Worm (Caenorhabditis elegans): ENCODE data around the gene crp-1.
A peak's percentile ranks its signal among the peaks of the same experiment; 100 is the strongest.

The crp-1 gene

ce11 chrV:10505553-10505952 is 27.2 kb downstream of the crp-1 start, which contains the start of gene C35A5.5:
Gene C35A5.5, plus strand, starts transcription at chrV:10505853.
- TF ChIP-seq sea-1 (GFP tag; conservative IDR thresholded peaks at IDR 0.05) (no peak), ceh-13 (GFP tag; optimal IDR thresholded peaks at IDR 0.05) (no peak), tbx-37 (GFP tag; conservative IDR thresholded peaks at IDR 0.05) (no peak), scrt-1 (GFP tag; IDR thresholded peaks at IDR 0.05) (no peak), tra-4 (tag; optimal IDR thresholded peaks at IDR 0.05) (no peak), F13C5.2 (tag; optimal IDR thresholded peaks at IDR 0.05) (no peak), B0310.2 (tag; optimal IDR thresholded peaks at IDR 0.05) (no peak), hmbx-1 (tag; optimal IDR thresholded peaks at IDR 0.05) (no peak)

DNA sequence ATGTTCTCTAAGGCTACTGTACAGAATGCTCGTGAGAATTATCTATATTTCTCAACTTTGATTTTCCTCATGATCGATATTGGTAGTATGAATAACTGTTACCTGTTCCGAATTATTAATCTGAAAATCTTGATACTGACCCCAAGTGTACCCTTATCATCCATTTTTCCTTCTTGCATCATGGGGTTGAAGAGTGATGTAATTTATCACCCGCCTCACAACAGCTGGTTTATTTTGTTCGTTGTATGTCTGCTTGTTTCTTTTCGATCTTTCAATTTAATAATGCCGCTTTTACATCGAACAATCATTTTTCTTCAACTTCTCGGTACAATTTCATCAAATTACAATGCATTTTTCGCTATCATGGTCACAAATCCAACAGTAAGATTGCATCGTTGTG is 30.5 kb downstream of the crp-1 start, which contains the start of gene C35A5.6:
Gene C35A5.6 (plus strand): TSS at position 283 of the 400 bp plus-strand sequence.
- TF ChIP-seq aly-1 (tag; optimal IDR thresholded peaks at IDR 0.05) (no peak), pes-1 (GFP tag; IDR thresholded peaks at IDR 0.05) (no peak), scrt-1 (GFP tag; IDR thresholded peaks at IDR 0.05) (no peak), sea-1 (GFP tag; conservative IDR thresholded peaks at IDR 0.05) (no peak), tbx-11 (GFP tag; IDR thresholded peaks at IDR 0.05) (no peak), B0310.2 (tag; optimal IDR thresholded peaks at IDR 0.05) (no peak), hmg-4 (GFP tag; optimal IDR thresholded peaks at IDR 0.05) (no peak), tbx-37 (GFP tag; conservative IDR thresholded peaks at IDR 0.05) (no peak), tra-4 (tag; optimal IDR thresholded peaks at IDR 0.05) (no peak), ets-7 (tag; optimal IDR thresholded peaks at IDR 0.05) (no peak), F13C5.2 (tag; optimal IDR thresholded peaks at IDR 0.05) (no peak), flt-1 (GFP tag; IDR thresholded peaks at IDR 0.05) (no peak), hnd-1 (tag; optimal IDR thresholded peaks at IDR 0.05) (no peak), ama-1 (optimal IDR thresholded peaks at IDR 0.05) (no peak), hmbx-1 (tag; optimal IDR thresholded peaks at IDR 0.05) (no peak), ceh-13 (GFP tag; optimal IDR thresholded peaks at IDR 0.05) (no peak), ceh-36 (tag; optimal IDR thresholded peaks at IDR 0.05) (no peak)

DNA sequence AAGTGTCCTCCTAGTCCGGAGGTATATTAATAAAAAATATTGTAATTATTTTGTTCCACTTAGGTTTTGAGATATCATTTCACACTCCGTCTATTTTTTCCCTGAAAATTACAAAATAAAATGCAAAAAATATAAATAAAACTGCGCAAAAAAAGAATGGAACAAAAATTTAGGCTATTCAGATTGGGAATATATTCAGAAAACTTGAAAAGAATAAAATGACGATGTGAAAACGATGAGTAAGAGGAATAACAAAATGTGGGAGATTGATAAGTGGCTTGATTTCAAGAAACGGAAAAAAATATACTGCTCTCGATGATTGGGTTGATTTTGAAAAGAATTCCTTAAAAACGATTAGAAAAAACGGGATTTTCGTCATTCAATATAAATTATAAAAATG is 35.9 kb downstream of the crp-1 start, which contains the start of gene dmsr-8:
Gene dmsr-8 (minus strand): TSS at position 101 of the 400 bp plus-strand sequence.
- TF ChIP-seq sea-1 (GFP tag; conservative IDR thresholded peaks at IDR 0.05) (no peak), hmbx-1 (tag; optimal IDR thresholded peaks at IDR 0.05) (no peak), B0310.2 (tag; optimal IDR thresholded peaks at IDR 0.05) (no peak), hnd-1 (tag; optimal IDR thresholded peaks at IDR 0.05) (no peak), ets-7 (tag; optimal IDR thresholded peaks at IDR 0.05) (no peak), ceh-36 (tag; optimal IDR thresholded peaks at IDR 0.05) (no peak), flt-1 (GFP tag; IDR thresholded peaks at IDR 0.05) (no peak), tbx-37 (GFP tag; conservative IDR thresholded peaks at IDR 0.05) (no peak), aly-1 (tag; optimal IDR thresholded peaks at IDR 0.05) (no peak), tra-4 (tag; optimal IDR thresholded peaks at IDR 0.05) (no peak), ama-1 (optimal IDR thresholded peaks at IDR 0.05) (no peak), ceh-13 (GFP tag; optimal IDR thresholded peaks at IDR 0.05) (no peak)

DNA sequence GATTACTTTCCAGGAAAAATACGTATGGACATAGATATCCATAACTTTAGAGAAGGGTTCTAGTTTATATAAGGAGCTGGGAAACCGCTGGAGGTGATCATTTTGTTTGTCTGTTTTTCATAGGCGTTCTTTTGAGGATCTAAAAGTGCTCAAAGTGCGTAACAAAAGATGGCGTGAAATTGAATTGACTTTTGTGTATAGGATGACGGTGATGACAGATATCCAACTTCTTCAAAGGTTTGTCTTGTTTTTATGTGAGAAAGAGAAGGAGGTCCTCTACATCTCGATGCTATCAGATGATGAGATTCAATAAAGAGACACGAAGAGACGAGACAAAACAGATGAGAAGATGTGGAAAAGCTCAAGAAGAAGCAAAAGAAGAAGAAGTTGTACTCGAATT is 38.3 kb downstream of the crp-1 start:
- TF ChIP-seq ceh-13 (GFP tag; optimal IDR thresholded peaks at IDR 0.05) (no peak), scrt-1 (GFP tag; IDR thresholded peaks at IDR 0.05) (no peak), hmbx-1 (tag; optimal IDR thresholded peaks at IDR 0.05) (no peak), F13C5.2 (tag; optimal IDR thresholded peaks at IDR 0.05) (no peak), ets-7 (tag; optimal IDR thresholded peaks at IDR 0.05) (no peak)

DNA sequence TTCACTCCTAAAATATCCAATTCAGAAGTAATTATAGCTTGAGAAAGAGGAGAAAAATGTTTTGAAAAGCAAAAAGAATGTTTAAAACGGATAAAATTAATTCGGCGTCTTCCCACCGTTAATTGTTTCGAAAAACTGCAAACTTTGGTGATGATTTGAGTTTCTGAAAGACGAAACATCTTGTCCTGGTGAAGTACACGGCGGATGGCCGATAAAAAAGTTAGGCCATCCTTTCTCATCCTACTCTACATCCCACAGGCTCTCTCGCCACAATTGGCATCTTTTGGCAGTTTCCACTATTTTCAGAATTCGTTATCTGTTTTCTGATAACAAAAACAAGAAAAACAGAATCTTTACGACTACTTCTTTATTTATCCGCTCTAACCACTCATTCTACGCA is 47.5 kb downstream of the crp-1 start, which contains the start of the genes C35A5.8 and hda-11:
Gene C35A5.8 (minus strand): TSS at position 7 of the 400 bp plus-strand sequence.
Gene hda-11 (plus strand): TSS at position 283 of the 400 bp plus-strand sequence.
- peak; percentile 72 for TF ChIP-seq tbx-37 (GFP tag; conservative IDR thresholded peaks at IDR 0.05)
- no peak for TF ChIP-seq ceh-13 (GFP tag; optimal IDR thresholded peaks at IDR 0.05)

- TF ChIP-seq pes-1 (GFP tag; IDR thresholded peaks at IDR 0.05): no peak
- no peak for TF ChIP-seq tbx-11 (GFP tag; IDR thresholded peaks at IDR 0.05)
- no peak for TF ChIP-seq tbx-37 (GFP tag; conservative IDR thresholded peaks at IDR 0.05)
- no peak for TF ChIP-seq sea-1 (GFP tag; conservative IDR thresholded peaks at IDR 0.05)
- TF ChIP-seq tra-4 (tag; optimal IDR thresholded peaks at IDR 0.05): no peak
- no peak for TF ChIP-seq ets-7 (tag; optimal IDR thresholded peaks at IDR 0.05)
- no peak for TF ChIP-seq aly-1 (tag; optimal IDR thresholded peaks at IDR 0.05)
- no peak for TF ChIP-seq hmg-4 (GFP tag; optimal IDR thresholded peaks at IDR 0.05)
- no peak for TF ChIP-seq flt-1 (GFP tag; IDR thresholded peaks at IDR 0.05)
- TF ChIP-seq ceh-13 (GFP tag; optimal IDR thresholded peaks at IDR 0.05): no peak
- no peak for TF ChIP-seq hmbx-1 (tag; optimal IDR thresholded peaks at IDR 0.05)
These were observed 50.1 kb downstream of the crp-1 start, which contains the start of gene F25D1.3 for ce11 chrV:10528500-10528899. Gene F25D1.3, plus strand, starts transcription at chrV:10528724.

DNA sequence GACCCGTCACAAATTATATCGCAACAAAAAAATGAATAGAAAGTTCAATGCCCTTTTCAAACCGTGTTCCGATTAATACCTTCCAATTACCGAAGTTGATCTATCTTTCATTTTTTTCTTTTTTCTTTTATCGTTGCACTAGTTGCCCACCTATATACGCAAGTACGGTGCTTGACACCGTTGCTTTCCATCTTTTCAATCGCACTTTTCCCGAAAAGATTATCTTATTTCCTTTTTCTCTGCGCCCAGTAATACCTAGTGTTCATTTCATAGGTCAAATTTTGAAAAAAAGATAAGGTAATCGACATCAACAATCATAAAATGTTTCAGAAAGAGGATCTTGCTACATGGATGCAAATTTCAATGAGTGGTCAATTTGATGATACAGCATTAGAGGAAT is 51.2 kb downstream of the crp-1 start:
- TF ChIP-seq tbx-37 (GFP tag; conservative IDR thresholded peaks at IDR 0.05): no peak
- no peak for TF ChIP-seq ama-1 (optimal IDR thresholded peaks at IDR 0.05)
- TF ChIP-seq ceh-13 (GFP tag; optimal IDR thresholded peaks at IDR 0.05): no peak
- TF ChIP-seq F13C5.2 (tag; optimal IDR thresholded peaks at IDR 0.05): no peak
- TF ChIP-seq scrt-1 (GFP tag; IDR thresholded peaks at IDR 0.05): no peak
- no peak for TF ChIP-seq tra-4 (tag; optimal IDR thresholded peaks at IDR 0.05)
- no peak for TF ChIP-seq hmg-4 (GFP tag; optimal IDR thresholded peaks at IDR 0.05)
- no peak for TF ChIP-seq B0310.2 (tag; optimal IDR thresholded peaks at IDR 0.05)
- no peak for TF ChIP-seq ets-7 (tag; optimal IDR thresholded peaks at IDR 0.05)
- no peak for TF ChIP-seq hmbx-1 (tag; optimal IDR thresholded peaks at IDR 0.05)
- no peak for TF ChIP-seq sea-1 (GFP tag; conservative IDR thresholded peaks at IDR 0.05)
- TF ChIP-seq pes-1 (GFP tag; IDR thresholded peaks at IDR 0.05): no peak
- TF ChIP-seq aly-1 (tag; optimal IDR thresholded peaks at IDR 0.05): no peak
- TF ChIP-seq tbx-11 (GFP tag; IDR thresholded peaks at IDR 0.05): no peak
- TF ChIP-seq ceh-36 (tag; optimal IDR thresholded peaks at IDR 0.05): no peak
- no peak for TF ChIP-seq flt-1 (GFP tag; IDR thresholded peaks at IDR 0.05)
- no peak for TF ChIP-seq hnd-1 (tag; optimal IDR thresholded peaks at IDR 0.05)

All from whole organism, early embryonic.